Fruit fly (Drosophila melanogaster) whole organism, pupa: ENCODE measurements around the gene Spn28Dc.

Experiments used
- CG10348 ChIP-seq: fragments of 200-800 bp; sonication (Bioruptor generic); IDR thresholded peaks from 2 replicates; pipeline ENCODE4 v1.3.6; 2022; ENCODE audit warnings: missing biosample characterization, missing genetic modification characterization
- CG13204 ChIP-seq: fragments of 200-800 bp; sonication (Bioruptor generic); optimal IDR thresholded peaks from 2 replicates; lab custom pipeline; 2018; ENCODE audit warnings: missing biosample characterization, mild to moderate bottlenecking, missing genetic modification characterization, moderate library complexity
- CG14655 ChIP-seq: fragments of 200-800 bp; sonication (Bioruptor generic); optimal IDR thresholded peaks from 3 replicates; lab custom pipeline; 2017; ENCODE audit warnings: mild to moderate bottlenecking, missing biosample characterization, missing genetic modification reagents, missing genetic modification characterization
- CG15710 ChIP-seq: fragments of 200-800 bp; sonication (Bioruptor generic); optimal IDR thresholded peaks from 2 replicates; lab custom pipeline; 2018; ENCODE audit warnings: missing biosample characterization, mild to moderate bottlenecking, missing genetic modification characterization, moderate library complexity
- CG17806 ChIP-seq: fragments of 200-800 bp; sonication (Bioruptor generic); optimal IDR thresholded peaks from 2 replicates; lab custom pipeline; 2018; ENCODE audit warnings: missing biosample characterization, mild to moderate bottlenecking, missing genetic modification characterization, moderate library complexity
- CG32121 ChIP-seq: fragments of 200-800 bp; sonication (Bioruptor generic); IDR thresholded peaks from 2 replicates; pipeline ENCODE4 v1.3.6; 2022; ENCODE audit warnings: missing biosample characterization, missing genetic modification characterization
- CG34367 ChIP-seq: fragments of 200-800 bp; sonication (Bioruptor generic); optimal IDR thresholded peaks from 2 replicates; lab custom pipeline; 2018; ENCODE audit warnings: missing biosample characterization, mild to moderate bottlenecking, missing genetic modification characterization
- CG4496 ChIP-seq: fragments of 200-800 bp; sonication (Bioruptor generic); IDR thresholded peaks from 3 replicates; pipeline ENCODE4 v1.3.6; 2022; ENCODE audit warnings: missing biosample characterization, missing genetic modification characterization
- CG8301 ChIP-seq: fragments of 200-800 bp; sonication (Bioruptor generic); optimal IDR thresholded peaks from 2 replicates; lab custom pipeline; 2018; ENCODE audit warnings: missing biosample characterization, mild to moderate bottlenecking, missing genetic modification characterization
- CG9948 ChIP-seq: fragments of 200-800 bp; sonication (Bioruptor generic); optimal IDR thresholded peaks from 2 replicates; lab custom pipeline; 2018; ENCODE audit warnings: missing biosample characterization, mild to moderate bottlenecking, missing genetic modification characterization, moderate library complexity
- D1 ChIP-seq: fragments of 200-800 bp; sonication (Bioruptor generic); optimal IDR thresholded peaks from 2 replicates; lab custom pipeline; 2018; ENCODE audit warnings: missing biosample characterization, mild to moderate bottlenecking, missing genetic modification characterization, moderate library complexity
- EcR ChIP-seq: fragments of 200-800 bp; sonication (Bioruptor generic); optimal IDR thresholded peaks from 3 replicates; lab custom pipeline; 2019; ENCODE audit warnings: missing biosample characterization, missing genetic modification characterization, mild to moderate bottlenecking, moderate library complexity, missing genetic modification reagents
- Ets98B ChIP-seq: fragments of 200-800 bp; sonication (Bioruptor generic); IDR thresholded peaks from 2 replicates; pipeline ENCODE4 v1.3.6; 2022; ENCODE audit warnings: missing biosample characterization, missing genetic modification characterization
- Pif1A ChIP-seq: fragments of 200-800 bp; sonication (Bioruptor generic); optimal IDR thresholded peaks from 3 replicates; lab custom pipeline; 2016; ENCODE audit warnings: missing biosample characterization, missing genetic modification characterization
- Pif1B ChIP-seq: fragments of 200-800 bp; sonication (Bioruptor generic); optimal IDR thresholded peaks from 3 replicates; lab custom pipeline; 2016; ENCODE audit warnings: missing biosample characterization, missing genetic modification characterization
- Snoo ChIP-seq: fragments of 200-800 bp; sonication (Bioruptor generic); optimal IDR thresholded peaks from 3 replicates; lab custom pipeline; 2017; ENCODE audit warnings: missing biosample characterization, mild to moderate bottlenecking, missing genetic modification characterization, inconsistent platforms
- fd96Ca ChIP-seq: fragments of 200-800 bp; sonication (Bioruptor generic); IDR thresholded peaks from 3 replicates; pipeline ENCODE4 v1.3.6; 2022; ENCODE audit warnings: missing biosample characterization, missing genetic modification characterization
- gl ChIP-seq: fragments of 200-800 bp; sonication (Bioruptor generic); optimal IDR thresholded peaks from 2 replicates; lab custom pipeline; 2018; ENCODE audit warnings: missing biosample characterization, mild to moderate bottlenecking, missing genetic modification characterization
- rn ChIP-seq: fragments of 200-800 bp; sonication (Bioruptor generic); IDR thresholded peaks from 2 replicates; pipeline ENCODE4 v1.3.6; 2022; ENCODE audit warnings: missing biosample characterization, missing genetic modification characterization

The Spn28Dc gene

DNA sequence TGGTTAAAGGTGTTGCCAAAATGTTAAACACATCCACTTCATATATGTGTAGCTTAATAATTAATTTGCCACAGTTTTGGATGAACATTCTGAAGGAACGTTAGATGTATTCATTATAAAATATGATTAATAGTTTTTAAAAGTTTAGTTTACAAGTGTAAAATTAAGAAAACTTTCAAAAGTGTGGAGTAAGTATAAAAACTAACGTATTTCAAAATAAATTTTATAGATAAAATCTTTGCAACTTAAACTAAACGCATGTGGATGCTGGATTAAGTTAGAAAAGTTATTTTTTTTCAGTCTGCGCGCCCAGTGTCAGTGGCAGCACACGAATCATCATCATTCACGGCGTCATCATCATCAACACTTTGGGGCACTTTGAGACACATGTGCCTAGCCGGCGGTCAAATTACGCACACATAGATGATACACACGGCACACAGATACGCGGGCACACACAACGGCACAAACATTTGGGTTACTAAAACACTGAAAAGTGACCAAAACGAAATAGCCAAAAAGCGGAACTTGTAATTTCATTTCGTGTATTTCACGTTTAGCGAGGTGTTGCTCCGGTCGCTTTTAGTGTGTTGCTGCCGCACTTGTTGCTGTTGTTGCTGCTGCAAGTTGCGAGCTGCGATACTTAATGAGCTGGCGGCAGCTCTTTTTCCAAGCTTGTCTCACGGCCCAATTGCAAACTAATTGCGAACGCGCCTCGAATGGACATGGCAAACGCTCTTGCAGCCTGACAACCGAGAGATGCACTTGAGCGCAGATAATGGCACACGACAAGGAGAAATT lies 49.7 kb downstream of the Spn28Dc start:
- TF ChIP-seq CG34367: no peak
- TF ChIP-seq CG15710: no peak
- peak; percentile 15 for TF ChIP-seq CG8301 (tag; lab: Kevin White, UChicago)
- TF ChIP-seq CG14655 (GFP tag; lab: Kevin White, UChicago): peak; percentile 15

DNA sequence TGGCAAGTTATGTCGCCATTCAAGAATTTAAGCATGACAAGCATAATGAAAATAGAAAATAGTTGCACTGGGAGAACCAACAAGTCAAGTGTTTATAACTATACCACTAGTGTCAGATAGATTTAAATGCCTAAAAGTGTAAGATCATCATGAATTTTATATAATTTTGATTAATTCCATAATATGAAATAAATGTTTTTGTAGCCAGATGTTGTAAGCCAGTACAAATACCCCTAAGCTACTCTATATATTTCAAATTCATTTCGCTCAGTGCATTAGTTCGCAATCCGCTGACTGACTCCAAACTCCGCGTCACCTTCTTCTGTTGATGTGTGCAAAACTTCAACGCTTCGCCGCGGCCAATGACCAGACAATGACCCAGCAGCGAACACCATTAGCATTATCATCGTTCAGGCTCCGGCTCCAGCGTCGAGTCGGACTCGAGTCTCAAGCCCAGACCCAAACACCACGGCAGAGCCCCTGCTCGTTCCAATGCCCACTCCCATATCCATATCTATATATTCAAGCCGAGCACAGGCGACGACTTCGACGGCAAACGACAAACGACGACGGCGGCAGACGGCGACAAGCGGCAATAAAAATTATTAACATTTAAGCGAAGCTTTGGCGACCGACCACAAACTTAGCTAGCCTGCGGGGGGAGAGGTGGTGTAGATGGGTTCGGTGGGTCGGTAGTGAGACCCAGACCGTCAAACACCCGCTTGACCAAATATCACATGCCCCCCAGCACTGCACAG lies 50.5 kb downstream of the Spn28Dc start:
- TF ChIP-seq CG8301 (tag; lab: Kevin White, UChicago) (peak; percentile 68), fd96Ca (GFP tag; lab: Robert Waterston, UW) (peak; percentile 42; the same call in 1 of the 3 replicates), D1 (no peak), CG14655 (GFP tag; lab: Kevin White, UChicago) (peak; percentile 69), CG13204 (GFP tag; lab: Kevin White, UChicago) (peak; percentile 10), CG4496 (GFP tag; lab: Robert Waterston, UW) (peak; percentile 73; the same call in 2 of the 3 replicates), rn (GFP tag; lab: Robert Waterston, UW) (peak; percentile 43; the same call in 1 of the 2 replicates), Pif1A (GFP tag; lab: Kevin White, UChicago) (peak; percentile 21), Ets98B (GFP tag; lab: Robert Waterston, UW) (peak; percentile 69), gl (tag; lab: Kevin White, UChicago) (peak; percentile 4), CG17806 (peak; percentile 14), CG15710 (no peak), Snoo (tag; lab: Kevin White, UChicago) (no peak), CG34367 (no peak), Pif1B (peak; percentile 1), EcR (GFP tag; lab: Kevin White, UChicago) (peak; percentile 88), CG32121 (peak; percentile 53; the same call in 1 of the 2 replicates), CG10348 (no peak), CG9948 (tag; lab: Kevin White, UChicago) (peak; percentile 13)

DNA sequence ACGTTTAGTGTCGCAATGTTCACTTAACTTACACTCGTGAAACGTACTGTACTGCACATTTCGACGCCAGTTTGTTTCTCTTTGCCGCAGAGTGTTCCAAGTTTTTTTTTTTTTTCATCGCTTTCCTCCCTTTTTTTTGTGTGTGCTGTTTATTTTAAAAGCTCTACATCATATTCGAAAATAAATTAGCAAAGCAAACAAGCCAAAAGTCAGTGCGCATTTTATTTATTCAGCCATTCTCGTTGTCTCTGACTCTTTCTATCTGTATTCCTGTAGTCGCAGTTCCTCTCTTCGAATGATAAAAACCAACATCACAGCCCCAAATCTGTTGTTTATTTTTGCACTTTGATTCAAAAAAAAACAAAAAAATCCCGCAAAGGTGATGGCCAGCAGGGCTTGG lies 52.4 kb downstream of the Spn28Dc start:
- TF ChIP-seq Pif1B: no peak
- no peak for TF ChIP-seq Pif1A (GFP tag; lab: Kevin White, UChicago)
- TF ChIP-seq CG32121: no peak
- TF ChIP-seq gl (tag; lab: Kevin White, UChicago): no peak
- no peak for TF ChIP-seq EcR (GFP tag; lab: Kevin White, UChicago)
